Fruit fly (Drosophila melanogaster): ENCODE results near the gene CG45603.

Gene CG45603

DNA sequence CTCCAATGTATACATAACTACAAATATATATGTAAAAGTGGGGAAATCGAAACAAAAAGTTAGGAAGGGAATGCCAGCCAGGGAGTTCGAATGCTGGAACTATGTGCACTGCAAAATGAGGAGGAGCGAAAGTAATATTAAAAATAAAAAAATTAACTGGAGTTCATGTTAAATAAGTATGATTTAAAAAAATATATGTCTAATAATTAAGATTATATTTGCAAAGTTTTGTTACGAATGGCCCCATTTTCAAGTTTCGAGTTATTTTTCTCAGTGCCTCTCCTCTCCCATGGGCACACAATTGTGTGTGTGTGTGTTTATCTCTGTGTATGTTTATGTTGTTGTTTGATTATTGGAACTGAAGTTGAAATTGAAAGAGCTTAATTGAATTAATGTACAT is 32.1 kb upstream of the CG45603 start (continued):
- TF ChIP-seq CG4730 (GFP tag; IDR thresholded peaks at IDR 0.05), result peak; percentile 47; the same call in 1 of the 2 replicates
- TF ChIP-seq tup (GFP tag; optimal IDR thresholded peaks at IDR 0.05), result no peak
- TF ChIP-seq CG12942 (GFP tag; optimal IDR thresholded peaks at IDR 0.05), result peak; percentile 32
- TF ChIP-seq Meics (GFP tag; optimal IDR thresholded peaks at IDR 0.05), result no peak
- peak; percentile 67 for TF ChIP-seq sens (GFP tag)
- TF ChIP-seq CG31441 (GFP tag; IDR thresholded peaks at IDR 0.05), result peak; percentile 64
- no peak for TF ChIP-seq btn (GFP tag; optimal IDR thresholded peaks at IDR 0.05)
- 0 out of 2 replicates have a peak, but pooled peaks have one; percentile 5 for TF ChIP-seq MBD-R2 (GFP tag; IDR thresholded peaks at IDR 0.05)
- no peak for TF ChIP-seq CG14014 (GFP tag; IDR thresholded peaks at IDR 0.05)
- TF ChIP-seq CG4282 (GFP tag; optimal IDR thresholded peaks at IDR 0.05), result no peak
- peak; percentile 11 for TF ChIP-seq Lhr (GFP tag; optimal IDR thresholded peaks at IDR 0.05)
- no peak for TF ChIP-seq pita (GFP tag; optimal IDR thresholded peaks at IDR 0.05)
- TF ChIP-seq nom (GFP tag; optimal IDR thresholded peaks at IDR 0.05), result no peak
- TF ChIP-seq CG3407 (GFP tag; optimal IDR thresholded peaks at IDR 0.05), result peak; percentile 46
- TF ChIP-seq chn (GFP tag; optimal IDR thresholded peaks at IDR 0.05), result no peak
- TF ChIP-seq Oaz (GFP tag; IDR thresholded peaks at IDR 0.05), result no peak
- TF ChIP-seq CG10147 (GFP tag; optimal IDR thresholded peaks at IDR 0.05), result no peak
- no peak for TF ChIP-seq Mad (GFP tag; optimal IDR thresholded peaks at IDR 0.05)
- TF ChIP-seq Tbp (GFP tag; optimal IDR thresholded peaks at IDR 0.05), result no peak
- TF ChIP-seq al (GFP tag; IDR thresholded peaks at IDR 0.05), result no peak
- TF ChIP-seq B-H2 (GFP tag; optimal IDR thresholded peaks at IDR 0.05), result no peak
- no peak for TF ChIP-seq CG14965 (GFP tag; optimal IDR thresholded peaks at IDR 0.05; ENCODE audit: borderline replicate concordance)
- TF ChIP-seq CG12769 (tag; optimal IDR thresholded peaks at IDR 0.05), result no peak
- no peak for TF ChIP-seq Lim3 (GFP tag; IDR thresholded peaks at IDR 0.05)
- TF ChIP-seq CG3065 (GFP tag; optimal IDR thresholded peaks at IDR 0.05), result no peak
- no peak for TF ChIP-seq prd (optimal IDR thresholded peaks at IDR 0.05)
- TF ChIP-seq prd (GFP tag; IDR thresholded peaks at IDR 0.05), result peak; percentile 71; the same call in 2 of the 3 replicates
- TF ChIP-seq CG2116 (GFP tag; optimal IDR thresholded peaks at IDR 0.05), result no peak
- TF ChIP-seq br (optimal IDR thresholded peaks at IDR 0.05), result no peak
- peak; percentile 61 for TF ChIP-seq Ada2b (GFP tag; IDR thresholded peaks at IDR 0.05)
- TF ChIP-seq Ets65A (GFP tag), result no peak
- TF ChIP-seq Hmr (GFP tag; optimal IDR thresholded peaks at IDR 0.05), result no peak
- no peak for TF ChIP-seq crc (GFP tag; optimal IDR thresholded peaks at IDR 0.05)
- TF ChIP-seq CG1647 (GFP tag; optimal IDR thresholded peaks at IDR 0.05), result no peak
- TF ChIP-seq Hey (tag; optimal IDR thresholded peaks at IDR 0.05), result no peak
- TF ChIP-seq vvl (GFP tag; IDR thresholded peaks at IDR 0.05), result peak; percentile 80
- no peak for TF ChIP-seq Doc3 (GFP tag; IDR thresholded peaks at IDR 0.05; ENCODE audit: partially characterized antibody)
- no peak for TF ChIP-seq YL-1 (GFP tag; optimal IDR thresholded peaks at IDR 0.05)
- TF ChIP-seq Elba2 (GFP tag; optimal IDR thresholded peaks at IDR 0.05), result no peak
- no peak for TF ChIP-seq pros (GFP tag; optimal IDR thresholded peaks at IDR 0.05)
- TF ChIP-seq Hr51 (GFP tag; optimal IDR thresholded peaks at IDR 0.05), result peak in 1 of 2 experiments; percentile 57
- no peak for TF ChIP-seq pnt (GFP tag; optimal IDR thresholded peaks at IDR 0.05)
- TF ChIP-seq CG17361 (GFP tag; IDR thresholded peaks at IDR 0.05), result peak; percentile 69; the same call in 2 of the 3 replicates
- TF ChIP-seq Oli (tag; optimal IDR thresholded peaks at IDR 0.05), result peak; percentile 66
- TF ChIP-seq ap (GFP tag; IDR thresholded peaks at IDR 0.05), result no peak
- TF ChIP-seq hkb (optimal IDR thresholded peaks at IDR 0.05), result no peak
- TF ChIP-seq hkb (GFP tag; IDR thresholded peaks at IDR 0.05), result peak; percentile 62
- TF ChIP-seq CG15601 (tag; optimal IDR thresholded peaks at IDR 0.05), result peak; percentile 41
- no peak for TF ChIP-seq CG10274 (GFP tag; optimal IDR thresholded peaks at IDR 0.05)
- no peak for TF ChIP-seq jumu (GFP tag; optimal IDR thresholded peaks at IDR 0.05)
- TF ChIP-seq CG8388 (GFP tag; optimal IDR thresholded peaks at IDR 0.05), result peak; percentile 79
- TF ChIP-seq crol (GFP tag; IDR thresholded peaks at IDR 0.05), result no peak
- TF ChIP-seq pzg (GFP tag; optimal IDR thresholded peaks at IDR 0.05), result no peak
